Fruit fly (Drosophila melanogaster): ENCODE results near the gene CG31528.
A peak's percentile ranks its signal among the peaks of the same experiment; 100 is the strongest.

The CG31528 gene

DNA sequence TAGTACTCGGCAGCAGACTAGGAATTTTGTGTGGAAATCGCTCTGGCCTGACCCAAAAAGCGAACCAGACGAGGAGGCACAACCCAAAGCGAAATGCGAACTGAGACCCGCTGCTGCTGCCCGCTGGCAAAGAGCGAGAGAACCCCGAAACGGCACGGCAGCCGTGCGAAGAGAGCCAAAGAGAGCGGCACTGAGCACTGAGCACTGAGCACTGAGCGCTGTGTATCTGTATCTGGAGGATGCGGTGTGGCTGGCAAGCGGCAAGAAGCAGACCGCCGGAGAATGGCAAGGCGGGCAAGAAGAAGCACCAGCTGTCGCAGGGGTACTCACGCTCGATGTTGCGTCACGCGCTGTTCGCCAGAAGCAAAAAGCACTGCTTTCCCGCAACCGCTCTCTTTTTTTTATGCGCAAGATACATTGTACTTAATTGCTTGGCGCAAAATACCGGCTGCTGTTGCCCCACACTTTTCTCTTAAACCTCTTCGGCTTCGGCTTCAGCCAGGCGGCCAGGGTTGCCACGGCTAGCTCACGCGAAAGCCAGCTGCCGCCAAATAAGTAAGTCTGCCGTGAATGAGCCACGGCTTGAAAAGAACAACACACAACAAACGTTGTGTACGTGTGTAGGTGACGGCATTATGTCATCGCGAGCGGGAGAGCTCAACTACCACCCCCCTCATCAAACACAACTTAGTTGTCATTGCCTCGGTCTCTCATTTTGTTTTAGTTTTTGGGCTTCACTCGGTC, 37.1 kb downstream of the CG31528 start (continued):
- no peak for TF ChIP-seq inv (GFP tag; IDR thresholded peaks at IDR 0.05; ENCODE audit: partially characterized antibody)
- TF ChIP-seq HmgZ (tag; optimal IDR thresholded peaks at IDR 0.05) = peak; percentile 41
- TF ChIP-seq cas (GFP tag; IDR thresholded peaks at IDR 0.05) = 0 out of 2 replicates have a peak, but pooled peaks have one; percentile 28
- no peak for TF ChIP-seq Hsf (GFP tag; optimal IDR thresholded peaks at IDR 0.05)
- no peak for TF ChIP-seq CG6272 (GFP tag; IDR thresholded peaks at IDR 0.05)
- peak; percentile 52; the same call in 1 of the 3 replicates for TF ChIP-seq Opbp (GFP tag; IDR thresholded peaks at IDR 0.05; ENCODE audit: partially characterized antibody)
- TF ChIP-seq CG8281 (tag; optimal IDR thresholded peaks at IDR 0.05) = no peak
- no peak for TF ChIP-seq nmo (GFP tag; optimal IDR thresholded peaks at IDR 0.05)
- no peak for TF ChIP-seq CG7928 (GFP tag; optimal IDR thresholded peaks at IDR 0.05)
- TF ChIP-seq Mad (GFP tag; optimal IDR thresholded peaks at IDR 0.05) = peak; percentile 16
- peak; percentile 27 for TF ChIP-seq CG2712 (tag; optimal IDR thresholded peaks at IDR 0.05)
- TF ChIP-seq stwl (tag; optimal IDR thresholded peaks at IDR 0.05) = peak; percentile 63
- TF ChIP-seq Spps (tag; optimal IDR thresholded peaks at IDR 0.05) = no peak
- peak; percentile 93 for TF ChIP-seq pros (GFP tag; optimal IDR thresholded peaks at IDR 0.05)
- no peak for TF ChIP-seq CG9437 (GFP tag; optimal IDR thresholded peaks at IDR 0.05)
- peak; percentile 100 for TF ChIP-seq CG17385 (GFP tag; optimal IDR thresholded peaks at IDR 0.05)
- TF ChIP-seq CG17912 (GFP tag; optimal IDR thresholded peaks at IDR 0.05) = no peak
- TF ChIP-seq h (optimal IDR thresholded peaks at IDR 0.05) = no peak
- no peak for TF ChIP-seq emc (GFP tag; optimal IDR thresholded peaks at IDR 0.05)
- TF ChIP-seq kay (GFP tag; optimal IDR thresholded peaks at IDR 0.05) = peak; percentile 37
- TF ChIP-seq CG2889 (GFP tag; IDR thresholded peaks at IDR 0.05) = no peak
- TF ChIP-seq CG10543 (GFP tag; optimal IDR thresholded peaks at IDR 0.05) = peak; percentile 70
- no peak for TF ChIP-seq ind (GFP tag; optimal IDR thresholded peaks at IDR 0.05)
- peak; percentile 32; the same call in 1 of the 2 replicates for TF ChIP-seq rib (GFP tag; IDR thresholded peaks at IDR 0.05)
- no peak for TF ChIP-seq CG30020 (tag; optimal IDR thresholded peaks at IDR 0.05)
- peak; percentile 36 for TF ChIP-seq kah (GFP tag; optimal IDR thresholded peaks at IDR 0.05)
- TF ChIP-seq HLHmδ (GFP tag; optimal IDR thresholded peaks at IDR 0.05) = peak; percentile 93
- 0 out of 2 replicates have a peak, but pooled peaks have one; percentile 21 for TF ChIP-seq Drgx (GFP tag; IDR thresholded peaks at IDR 0.05)
- no peak for TF ChIP-seq CG3838 (GFP tag; optimal IDR thresholded peaks at IDR 0.05)
- TF ChIP-seq mld (GFP tag; IDR thresholded peaks at IDR 0.05; ENCODE audit: partially characterized antibody) = no peak
- TF ChIP-seq ab (GFP tag; optimal IDR thresholded peaks at IDR 0.05) = no peak
- no peak for TF ChIP-seq CG8359 (GFP tag; optimal IDR thresholded peaks at IDR 0.05; ENCODE audit: borderline replicate concordance)
- no peak for TF ChIP-seq CG6254 (GFP tag; optimal IDR thresholded peaks at IDR 0.05)
- no peak for TF ChIP-seq ttk (GFP tag; IDR thresholded peaks at IDR 0.05)
- TF ChIP-seq CG1603 (tag; optimal IDR thresholded peaks at IDR 0.05) = no peak
- no peak for TF ChIP-seq Ssrp (tag; optimal IDR thresholded peaks at IDR 0.05)
- TF ChIP-seq tap (tag; optimal IDR thresholded peaks at IDR 0.05) = no peak
- no peak for TF ChIP-seq en (GFP tag; optimal IDR thresholded peaks at IDR 0.05)
- peak; percentile 35; the same call in 1 of the 3 replicates for TF ChIP-seq row (GFP tag; IDR thresholded peaks at IDR 0.05)
- TF ChIP-seq esg (GFP tag; conservative IDR thresholded peaks at IDR 0.05) = no peak
- no peak for TF ChIP-seq bcd (GFP tag; optimal IDR thresholded peaks at IDR 0.05)
- TF ChIP-seq fru (optimal IDR thresholded peaks at IDR 0.05) = no peak
- TF ChIP-seq CG15479 (GFP tag; optimal IDR thresholded peaks at IDR 0.05) = peak; percentile 92
- no peak for TF ChIP-seq CG17802 (tag; optimal IDR thresholded peaks at IDR 0.05)
- TF ChIP-seq lmd (GFP tag; IDR thresholded peaks at IDR 0.05) = no peak
- TF ChIP-seq trem (tag; optimal IDR thresholded peaks at IDR 0.05) = peak; percentile 5
- 0 out of 2 replicates have a peak, but pooled peaks have one; percentile 28 for TF ChIP-seq NFAT (GFP tag; IDR thresholded peaks at IDR 0.05)
- no peak for TF ChIP-seq usp (GFP tag; optimal IDR thresholded peaks at IDR 0.05)
- TF ChIP-seq unpg (GFP tag; optimal IDR thresholded peaks at IDR 0.05) = no peak
- TF ChIP-seq Atf3 (GFP tag; optimal IDR thresholded peaks at IDR 0.05) = peak; percentile 49
